Fruit fly (Drosophila melanogaster): ENCODE data around the gene phu.

Gene phu

dm6 chr3R:9492100-9492499, 2.5 kb upstream of the phu start:
- no peak for TF ChIP-seq Clk (GFP tag; optimal IDR thresholded peaks at IDR 0.05)
- TF ChIP-seq toe (GFP tag; optimal IDR thresholded peaks at IDR 0.05), result no peak
- TF ChIP-seq CG7101 (tag; optimal IDR thresholded peaks at IDR 0.05), result no peak
- no peak for TF ChIP-seq cic (GFP tag; optimal IDR thresholded peaks at IDR 0.05)
- no peak for TF ChIP-seq cnc (optimal IDR thresholded peaks at IDR 0.05)
- no peak for TF ChIP-seq ovo (GFP tag; optimal IDR thresholded peaks at IDR 0.05)
- TF ChIP-seq CG1620 (GFP tag; optimal IDR thresholded peaks at IDR 0.05), result no peak
- no peak for TF ChIP-seq CG33017 (tag; optimal IDR thresholded peaks at IDR 0.05)
- no peak for TF ChIP-seq tj (GFP tag; optimal IDR thresholded peaks at IDR 0.05)
- TF ChIP-seq Crg-1 (GFP tag; optimal IDR thresholded peaks at IDR 0.05), result no peak
- TF ChIP-seq Mnt (GFP tag; optimal IDR thresholded peaks at IDR 0.05), result no peak
- TF ChIP-seq CG5204 (GFP tag; optimal IDR thresholded peaks at IDR 0.05), result no peak
- TF ChIP-seq bab1 (GFP tag; optimal IDR thresholded peaks at IDR 0.05), result no peak

- no peak for TF ChIP-seq Mnt (GFP tag; optimal IDR thresholded peaks at IDR 0.05)
- TF ChIP-seq tj (GFP tag; optimal IDR thresholded peaks at IDR 0.05), result no peak
- no peak for TF ChIP-seq cnc (optimal IDR thresholded peaks at IDR 0.05)
- peak; percentile 1 for TF ChIP-seq Clk (GFP tag; optimal IDR thresholded peaks at IDR 0.05)
- TF ChIP-seq CG12768 (GFP tag; optimal IDR thresholded peaks at IDR 0.05), result peak; percentile 43
- peak; percentile 34 for TF ChIP-seq toe (GFP tag; optimal IDR thresholded peaks at IDR 0.05)
- peak; percentile 25 for TF ChIP-seq CG7101 (tag; optimal IDR thresholded peaks at IDR 0.05)
- no peak for TF ChIP-seq CG1620 (GFP tag; optimal IDR thresholded peaks at IDR 0.05)
These were observed 674 bp upstream of the phu start, which contains the start of gene CG16779 for dm6 chr3R:9493627-9494626. Gene CG16779 (minus strand): TSS chr3R:9493677.

dm6 chr3R:9496748-9497147, 2.1 kb downstream of the phu start:
- TF ChIP-seq tj (GFP tag; optimal IDR thresholded peaks at IDR 0.05) (no peak), Crg-1 (GFP tag; optimal IDR thresholded peaks at IDR 0.05) (peak; percentile 90), CG12768 (GFP tag; optimal IDR thresholded peaks at IDR 0.05) (no peak), CG11617 (GFP tag; optimal IDR thresholded peaks at IDR 0.05) (peak; percentile 35), ovo (GFP tag; optimal IDR thresholded peaks at IDR 0.05) (peak; percentile 71), cnc (optimal IDR thresholded peaks at IDR 0.05) (no peak), bab1 (GFP tag; optimal IDR thresholded peaks at IDR 0.05) (peak; percentile 85), CG5204 (GFP tag; optimal IDR thresholded peaks at IDR 0.05) (no peak), CG1620 (GFP tag; optimal IDR thresholded peaks at IDR 0.05) (peak; percentile 88), CG7101 (tag; optimal IDR thresholded peaks at IDR 0.05) (peak; percentile 90), cic (GFP tag; optimal IDR thresholded peaks at IDR 0.05) (peak; percentile 80), CG33017 (tag; optimal IDR thresholded peaks at IDR 0.05) (peak; percentile 65), Mnt (GFP tag; optimal IDR thresholded peaks at IDR 0.05) (peak; percentile 83), kay (GFP tag; ENCODE audit: borderline replicate concordance) (no peak), CG7045 (GFP tag; optimal IDR thresholded peaks at IDR 0.05) (peak; percentile 55), Hr96 (GFP tag; optimal IDR thresholded peaks at IDR 0.05) (peak; percentile 78), CG14711 (tag; optimal IDR thresholded peaks at IDR 0.05) (peak; percentile 53), toe (GFP tag; optimal IDR thresholded peaks at IDR 0.05) (peak; percentile 82), Clk (GFP tag; optimal IDR thresholded peaks at IDR 0.05) (no peak), pad (GFP tag; optimal IDR thresholded peaks at IDR 0.05) (peak; percentile 72)

dm6 chr3R:9499238-9499637, 4.6 kb downstream of the phu start:
- TF ChIP-seq kay (GFP tag; ENCODE audit: borderline replicate concordance) (peak; percentile 92), Crg-1 (GFP tag; optimal IDR thresholded peaks at IDR 0.05) (no peak)

- TF ChIP-seq Clk (GFP tag; optimal IDR thresholded peaks at IDR 0.05), result no peak
- no peak for TF ChIP-seq CG33017 (tag; optimal IDR thresholded peaks at IDR 0.05)
- TF ChIP-seq tj (GFP tag; optimal IDR thresholded peaks at IDR 0.05), result peak; percentile 17
- no peak for TF ChIP-seq CG7045 (GFP tag; optimal IDR thresholded peaks at IDR 0.05)
- peak; percentile 37 for TF ChIP-seq kay (GFP tag; ENCODE audit: borderline replicate concordance)
- no peak for TF ChIP-seq cnc (optimal IDR thresholded peaks at IDR 0.05)
- no peak for TF ChIP-seq CG1620 (GFP tag; optimal IDR thresholded peaks at IDR 0.05)
- TF ChIP-seq CG5204 (GFP tag; optimal IDR thresholded peaks at IDR 0.05), result no peak
- no peak for TF ChIP-seq CG7101 (tag; optimal IDR thresholded peaks at IDR 0.05)
- TF ChIP-seq cic (GFP tag; optimal IDR thresholded peaks at IDR 0.05), result no peak
These were observed 5.8 kb downstream of the phu start for dm6 chr3R:9500193-9501051.
